Worm (Caenorhabditis elegans) whole organism, L1 larva: ENCODE data around the gene brd-1.

Experiments used
- C34B4.2 ChIP-seq: sonication (generic microtip); optimal IDR thresholded peaks from 2 replicates; lab custom pipeline; 2017; ENCODE audit warnings: mild to moderate bottlenecking, missing genetic modification characterization, missing compliant biosample characterization
- F16B12.6 ChIP-seq: fragments of 150-350 bp; optimal IDR thresholded peaks from 2 replicates; lab custom pipeline; 2014; ENCODE audit warnings: missing biosample characterization, missing genetic modification characterization
- Y116A8C.19 ChIP-seq: sonication (generic microtip); optimal IDR thresholded peaks from 2 replicates; lab custom pipeline; 2016; ENCODE audit warnings: missing compliant biosample characterization, missing genetic modification characterization, borderline replicate concordance
- aha-1 ChIP-seq: fragments of 150-350 bp; optimal IDR thresholded peaks from 2 replicates; lab custom pipeline; 2014; ENCODE audit warnings: missing biosample characterization, missing genetic modification characterization
- aly-2 ChIP-seq: fragments of 150-350 bp; optimal IDR thresholded peaks from 2 replicates; lab custom pipeline; 2014; ENCODE audit warnings: missing biosample characterization, missing genetic modification characterization
- blmp-1 ChIP-seq: fragments of 150-350 bp; optimal IDR thresholded peaks from 2 replicates; lab custom pipeline; 2014; ENCODE audit warnings: missing biosample characterization, missing genetic modification characterization
- ceh-82 ChIP-seq, 3 experiments: fragments of 150-350 bp in 1 of 3; sonication (generic microtip) in 2 of 3; optimal IDR thresholded peaks; 2 replicates each; lab custom pipeline; 2014 to 2017; ENCODE audit warnings: missing biosample characterization in 3 of 3, missing genetic modification characterization in 3 of 3
- ceh-88 ChIP-seq: fragments of 200-800 bp; sonication (Bioruptor generic); IDR thresholded peaks from 2 replicates; pipeline ENCODE4 v1.3.6; 2022; ENCODE audit warnings: missing genetic modification characterization, missing compliant biosample characterization
- ceh-90 ChIP-seq: sonication (generic microtip); optimal IDR thresholded peaks from 2 replicates; lab custom pipeline; 2016; ENCODE audit warnings: missing genetic modification characterization, missing compliant biosample characterization
- ces-1 ChIP-seq: fragments of 150-350 bp; optimal IDR thresholded peaks from 2 replicates; lab custom pipeline; 2014; ENCODE audit warnings: missing biosample characterization, missing genetic modification reagents, missing genetic modification characterization
- efl-1 ChIP-seq, 4 experiments: fragments of 150-350 bp; optimal IDR thresholded peaks in 3 of 4; peaks in 1 of 4; 1 replicate in 1 of 4; 2 replicates in 3 of 4; lab custom pipeline; 2014; ENCODE audit warnings: missing biosample characterization in 2 of 4, missing genetic modification characterization in 2 of 4, missing genetic modification reagents in 2 of 4
- efl-3 ChIP-seq: fragments of 200-800 bp; sonication (Bioruptor generic); optimal IDR thresholded peaks from 2 replicates; lab custom pipeline; 2018; ENCODE audit warnings: mild to moderate bottlenecking, missing genetic modification characterization, missing compliant biosample characterization
- egl-27 ChIP-seq, 2 experiments: fragments of 150-350 bp in 1 of 2; sonication (generic microtip); optimal IDR thresholded peaks; 3 replicates each; lab custom pipeline; 2017 to 2018; ENCODE audit warnings: missing biosample characterization in 2 of 2, missing genetic modification characterization in 2 of 2, missing genetic modification reagents in 2 of 2
- elt-3 ChIP-seq, 6 experiments: fragments of 150-350 bp in 1 of 6; sonication (generic microtip); optimal IDR thresholded peaks; 2 replicates each; lab custom pipeline; 2017 to 2018; ENCODE audit warnings: missing biosample characterization in 6 of 6, missing genetic modification characterization in 6 of 6, inconsistent platforms in 1 of 6
- ets-5 ChIP-seq: fragments of 200-800 bp; sonication (Bioruptor generic); IDR thresholded peaks from 2 replicates; pipeline ENCODE4 v1.3.6; 2022; ENCODE audit warnings: missing genetic modification characterization, missing compliant biosample characterization
- fkh-8 ChIP-seq: sonication (generic microtip); optimal IDR thresholded peaks from 2 replicates; lab custom pipeline; 2016; ENCODE audit warnings: mild to moderate bottlenecking, missing genetic modification characterization, missing compliant biosample characterization
- fos-1 ChIP-seq: fragments of 150-350 bp; optimal IDR thresholded peaks from 2 replicates; lab custom pipeline; 2014; ENCODE audit warnings: missing biosample characterization, missing genetic modification characterization
- hlh-17 ChIP-seq: fragments of 200-800 bp; sonication (Bioruptor generic); optimal IDR thresholded peaks from 2 replicates; lab custom pipeline; 2018; ENCODE audit warnings: missing genetic modification characterization, mild to moderate bottlenecking, missing compliant biosample characterization, moderate library complexity, borderline replicate concordance
- jun-1 ChIP-seq: fragments of 150-350 bp; optimal IDR thresholded peaks from 2 replicates; lab custom pipeline; 2014; ENCODE audit warnings: missing biosample characterization, missing genetic modification reagents, missing genetic modification characterization
- lin-14 ChIP-seq: fragments of 200-800 bp; sonication (Bioruptor generic); optimal IDR thresholded peaks from 2 replicates; lab custom pipeline; 2018; ENCODE audit warnings: mild to moderate bottlenecking, missing genetic modification characterization, moderate library complexity, missing compliant biosample characterization
- lin-35 ChIP-seq, 2 experiments: fragments of 150-350 bp; optimal IDR thresholded peaks; 2 replicates each; lab custom pipeline; 2014; ENCODE audit warnings: missing biosample characterization in 2 of 2, missing genetic modification characterization in 2 of 2, missing genetic modification reagents in 2 of 2
- lir-3 ChIP-seq: sonication (generic microtip); optimal IDR thresholded peaks from 2 replicates; lab custom pipeline; 2016; ENCODE audit warnings: mild to moderate bottlenecking, missing genetic modification characterization, moderate library complexity, missing compliant biosample characterization; ENCODE audit not compliant: poor library complexity
- lsy-2 ChIP-seq, 2 experiments: fragments of 150-350 bp; optimal IDR thresholded peaks; 2 replicates each; lab custom pipeline; 2014; ENCODE audit warnings: missing biosample characterization in 2 of 2, missing genetic modification characterization in 2 of 2
- mdl-1 ChIP-seq, 2 experiments: fragments of 150-350 bp; optimal IDR thresholded peaks; 2 replicates each; lab custom pipeline; 2014 to 2017; ENCODE audit warnings: missing biosample characterization in 2 of 2, missing genetic modification characterization in 2 of 2, inconsistent platforms in 1 of 2
- mef-2 ChIP-seq: fragments of 150-350 bp; optimal IDR thresholded peaks from 2 replicates; lab custom pipeline; 2014; ENCODE audit warnings: missing biosample characterization, missing genetic modification characterization
- nhr-19 ChIP-seq: fragments of 200-800 bp; sonication (Bioruptor generic); conservative IDR thresholded peaks from 2 replicates; pipeline ENCODE4 v1.3.6; 2022; ENCODE audit warnings: missing genetic modification characterization, missing compliant biosample characterization
- nhr-20 ChIP-seq: sonication (generic microtip); optimal IDR thresholded peaks from 2 replicates; lab custom pipeline; 2016; ENCODE audit warnings: mild to moderate bottlenecking, missing genetic modification characterization, missing compliant biosample characterization
- nhr-237 ChIP-seq: fragments of 150-350 bp; optimal IDR thresholded peaks from 2 replicates; lab custom pipeline; 2014; ENCODE audit warnings: missing biosample characterization, missing genetic modification characterization
- nhr-28 ChIP-seq: fragments of 150-350 bp; optimal IDR thresholded peaks from 2 replicates; lab custom pipeline; 2014; ENCODE audit warnings: missing biosample characterization, missing genetic modification characterization
- nhr-71 ChIP-seq: sonication (generic microtip); optimal IDR thresholded peaks from 2 replicates; lab custom pipeline; 2016; ENCODE audit warnings: mild to moderate bottlenecking, missing genetic modification characterization, moderate library complexity, missing compliant biosample characterization
- nhr-76 ChIP-seq: sonication (generic microtip); optimal IDR thresholded peaks from 2 replicates; lab custom pipeline; 2017; ENCODE audit warnings: missing biosample characterization, missing genetic modification characterization
- nhr-85 ChIP-seq: sonication (generic microtip); peaks from one replicate; lab custom pipeline; 2016; ENCODE audit warnings: missing genetic modification characterization, inconsistent platforms, missing compliant biosample characterization
- pag-3 ChIP-seq: sonication (generic microtip); optimal IDR thresholded peaks from 2 replicates; lab custom pipeline; 2017; ENCODE audit warnings: missing genetic modification characterization, mild to moderate bottlenecking, missing compliant biosample characterization, antibody characterized with exemption, borderline replicate concordance; ENCODE audit not compliant: insufficient read depth
- pqm-1 ChIP-seq: sonication (generic microtip); optimal IDR thresholded peaks from 3 replicates; lab custom pipeline; 2017; ENCODE audit warnings: missing biosample characterization, missing genetic modification characterization
- rnt-1 ChIP-seq: sonication (generic microtip); optimal IDR thresholded peaks from 2 replicates; lab custom pipeline; 2016; ENCODE audit warnings: mild to moderate bottlenecking, missing genetic modification characterization, moderate library complexity, missing compliant biosample characterization
- sup-37 ChIP-seq: fragments of 200-800 bp; sonication (Bioruptor generic); optimal IDR thresholded peaks from 2 replicates; lab custom pipeline; 2018; ENCODE audit warnings: mild to moderate bottlenecking, missing genetic modification characterization, missing compliant biosample characterization
- tbx-2 ChIP-seq: sonication (generic microtip); optimal IDR thresholded peaks from 2 replicates; lab custom pipeline; 2016; ENCODE audit warnings: missing genetic modification characterization, missing compliant biosample characterization
- tlp-1 ChIP-seq: fragments of 150-350 bp; optimal IDR thresholded peaks from 2 replicates; lab custom pipeline; 2014; ENCODE audit warnings: missing biosample characterization, missing genetic modification characterization
- unc-130 ChIP-seq: fragments of 150-350 bp; optimal IDR thresholded peaks from 2 replicates; lab custom pipeline; 2017; ENCODE audit warnings: missing biosample characterization, missing genetic modification characterization, inconsistent platforms
- unc-98 ChIP-seq: fragments of 200-800 bp; sonication (Bioruptor generic); IDR thresholded peaks from 2 replicates; pipeline ENCODE4 v1.3.6; 2022; ENCODE audit warnings: missing genetic modification characterization, missing compliant biosample characterization
- vab-15 ChIP-seq: sonication (generic microtip); optimal IDR thresholded peaks from 2 replicates; lab custom pipeline; 2017; ENCODE audit warnings: missing genotype, mild to moderate bottlenecking, missing genetic modification characterization, missing compliant biosample characterization
- xbp-1 ChIP-seq: sonication (generic microtip); optimal IDR thresholded peaks from 2 replicates; lab custom pipeline; 2016; ENCODE audit warnings: missing genetic modification characterization, missing compliant biosample characterization
- zag-1 ChIP-seq: fragments of 150-350 bp; optimal IDR thresholded peaks from 2 replicates; lab custom pipeline; 2014; ENCODE audit warnings: missing biosample characterization, missing genetic modification characterization
- zip-4 ChIP-seq: fragments of 200-800 bp; sonication (Bioruptor generic); optimal IDR thresholded peaks from 2 replicates; lab custom pipeline; 2018; ENCODE audit warnings: mild to moderate bottlenecking, missing genetic modification characterization, moderate library complexity, missing compliant biosample characterization
- ztf-11 ChIP-seq, 2 experiments: sonication (generic microtip); optimal IDR thresholded peaks; 2 replicates each; lab custom pipeline; 2016 to 2017; ENCODE audit warnings: missing genetic modification characterization in 2 of 2, missing biosample characterization in 1 of 2, missing compliant biosample characterization in 1 of 2
- ztf-4 ChIP-seq: fragments of 150-350 bp; optimal IDR thresholded peaks from 2 replicates; lab custom pipeline; 2014; ENCODE audit warnings: missing biosample characterization, missing genetic modification characterization

brd-1 gene

DNA sequence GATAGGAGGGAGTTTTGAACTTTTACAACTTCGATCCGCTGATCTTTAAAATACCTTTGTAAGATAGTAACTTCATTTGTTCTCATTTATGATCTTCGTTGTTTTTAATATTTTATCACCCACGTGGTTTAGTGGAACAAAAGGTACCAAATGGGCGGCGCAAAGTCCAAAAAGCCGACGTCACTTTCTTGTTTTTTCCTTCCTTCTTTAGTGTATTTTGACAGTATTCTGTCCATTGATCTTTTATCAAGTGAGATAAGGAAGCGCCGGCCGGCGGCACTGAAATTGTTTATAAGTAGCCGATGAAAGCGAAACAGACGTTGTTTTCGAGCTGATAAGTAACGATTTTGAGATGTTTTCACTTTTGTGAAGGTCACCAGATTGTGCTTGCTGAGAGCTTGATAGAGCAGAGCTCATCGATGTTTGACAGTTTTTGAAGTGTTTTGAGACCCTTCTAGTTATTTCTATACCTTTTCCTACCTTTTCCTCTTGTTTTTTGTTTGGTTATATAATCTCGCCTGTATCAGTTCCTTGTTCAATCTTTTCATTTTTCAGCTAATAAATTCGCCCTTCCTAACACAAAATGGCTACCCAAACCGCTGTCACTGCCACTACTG is 16.7 kb downstream of the brd-1 start, which contains the start of gene K04C2.3:
K04C2.3 (plus strand) TSS at position 556 of the 617 bp plus-strand sequence.
- TF ChIP-seq nhr-19: peak; percentile 15; the same call in 1 of the 2 replicates
- TF ChIP-seq nhr-76: no peak
- TF ChIP-seq unc-98 (GFP tag; lab: Robert Waterston, UW): no peak
- TF ChIP-seq jun-1 (tag; lab: Kevin White, UChicago): no peak
- no peak for TF ChIP-seq nhr-85 (tag; lab: Kevin White, UChicago)
- no peak for TF ChIP-seq mef-2 (tag; lab: Kevin White, UChicago)
- TF ChIP-seq rnt-1 (tag; lab: Kevin White, UChicago): peak; percentile 26
- TF ChIP-seq lin-35 (GFP tag; optimal IDR thresholded peaks at IDR 0.05; lab: Kevin White, UChicago): no peak
- TF ChIP-seq blmp-1: peak; percentile 19
- peak; percentile 6 for TF ChIP-seq tbx-2 (tag; lab: Kevin White, UChicago)
- no peak for TF ChIP-seq efl-1 (optimal IDR thresholded peaks at IDR 0.05; lab: Kevin White, UChicago)
- peak in 1 of 2 experiments; percentile 71 for TF ChIP-seq efl-1 (GFP tag; optimal IDR thresholded peaks at IDR 0.05 in 1 of 2; lab: Kevin White, UChicago)
- peak; percentile 28; the same call in 1 of the 2 replicates for TF ChIP-seq ceh-88 (GFP tag; lab: Robert Waterston, UW)
- TF ChIP-seq lir-3 (tag; lab: Kevin White, UChicago): no peak
- no peak for TF ChIP-seq nhr-28
- TF ChIP-seq elt-3 (tag; optimal IDR thresholded peaks at IDR 0.05; lab: Kevin White, UChicago): peak in 2 of 6 experiments; percentile 10
- TF ChIP-seq sup-37: no peak
- no peak for TF ChIP-seq ets-5 (GFP tag; lab: Robert Waterston, UW)
- TF ChIP-seq nhr-71 (tag; lab: Kevin White, UChicago): peak; percentile 20
- TF ChIP-seq tlp-1 (tag; lab: Kevin White, UChicago): no peak
- no peak for TF ChIP-seq Y116A8C.19 (tag; lab: Kevin White, UChicago)
- no peak for TF ChIP-seq ceh-82 (tag; optimal IDR thresholded peaks at IDR 0.05; lab: Kevin White, UChicago)
- TF ChIP-seq ceh-90: no peak
- TF ChIP-seq vab-15 (tag; lab: Kevin White, UChicago): no peak
- TF ChIP-seq aha-1 (tag; lab: Kevin White, UChicago): no peak
- no peak for TF ChIP-seq C34B4.2 (tag; lab: Kevin White, UChicago)
- TF ChIP-seq nhr-20: peak; percentile 6
- TF ChIP-seq zag-1: no peak
- no peak for TF ChIP-seq fos-1 (tag; lab: Kevin White, UChicago)
- TF ChIP-seq pag-3 (tag; lab: Kevin White, UChicago): no peak
- TF ChIP-seq, all 84 proteins: peak for 9

DNA sequence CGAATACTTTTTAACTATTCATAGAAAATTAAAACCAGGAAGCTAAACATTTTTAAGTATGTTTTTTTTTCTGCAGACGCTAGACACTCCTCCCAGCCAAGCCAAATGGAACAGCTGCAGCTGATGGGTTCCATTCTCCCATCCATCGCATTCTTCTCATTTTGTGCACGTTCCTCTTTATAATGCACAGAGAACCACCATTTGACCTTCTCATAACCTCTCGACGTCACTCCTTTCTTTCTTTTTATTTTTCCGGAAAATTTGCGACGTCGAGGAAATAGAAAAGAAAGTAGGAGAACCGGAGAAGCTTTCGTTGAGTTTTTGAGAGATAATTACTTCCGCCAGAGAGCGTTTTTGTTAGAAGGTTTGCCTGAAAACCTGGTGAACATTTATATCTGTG is 17.6 kb downstream of the brd-1 start:
- TF ChIP-seq efl-1 (optimal IDR thresholded peaks at IDR 0.05; lab: Kevin White, UChicago) (no peak), efl-1 (GFP tag; optimal IDR thresholded peaks at IDR 0.05 in 1 of 2; lab: Kevin White, UChicago) (no peak), lin-14 (peak; percentile 49), rnt-1 (tag; lab: Kevin White, UChicago) (peak; percentile 12), aly-2 (no peak), tbx-2 (tag; lab: Kevin White, UChicago) (peak; percentile 2), jun-1 (tag; lab: Kevin White, UChicago) (no peak), ceh-82 (tag; optimal IDR thresholded peaks at IDR 0.05; lab: Kevin White, UChicago) (peak in 1 of 3 experiments; percentile 24), zip-4 (no peak)

DNA sequence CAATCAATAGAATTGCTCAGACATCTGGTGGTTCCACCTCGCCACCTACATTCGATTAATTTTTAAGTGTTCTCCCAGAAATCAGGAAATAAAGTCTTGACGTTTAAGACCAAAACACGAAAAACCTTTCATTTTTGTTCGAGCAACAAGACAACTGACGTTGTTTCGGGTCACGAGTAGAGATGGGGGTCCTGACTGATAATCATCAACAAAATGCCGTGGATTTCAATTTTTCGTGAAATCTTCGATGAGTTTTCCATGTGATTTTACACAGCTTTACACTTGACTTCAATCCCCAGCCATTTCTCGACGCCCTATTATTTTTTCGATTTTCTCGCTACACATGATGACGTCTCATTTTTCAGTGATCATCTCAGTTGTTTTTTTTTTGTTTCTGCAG is 18.2 kb downstream of the brd-1 start:
- TF ChIP-seq unc-130 (peak; percentile 80), rnt-1 (tag; lab: Kevin White, UChicago) (peak; percentile 74), pqm-1 (no peak), mdl-1 (tag; optimal IDR thresholded peaks at IDR 0.05; lab: Kevin White, UChicago) (peak in 1 of 2 experiments; percentile 35), lin-14 (peak; percentile 66), nhr-237 (no peak), ces-1 (GFP tag; lab: Kevin White, UChicago) (no peak), efl-3 (GFP tag; lab: Kevin White, UChicago) (no peak), fkh-8 (tag; lab: Kevin White, UChicago) (peak; percentile 48), tbx-2 (tag; lab: Kevin White, UChicago) (no peak), mef-2 (tag; lab: Kevin White, UChicago) (no peak), nhr-19 (peak; percentile 72), lir-3 (tag; lab: Kevin White, UChicago) (no peak), egl-27 (tag; optimal IDR thresholded peaks at IDR 0.05; lab: Kevin White, UChicago) (no peak), xbp-1 (peak; percentile 20), hlh-17 (GFP tag; lab: Kevin White, UChicago) (no peak), ztf-11 (tag; optimal IDR thresholded peaks at IDR 0.05; lab: Kevin White, UChicago) (no peak), ztf-4 (tag; lab: Kevin White, UChicago) (no peak), Y116A8C.19 (tag; lab: Kevin White, UChicago) (no peak), sup-37 (no peak), lsy-2 (tag; optimal IDR thresholded peaks at IDR 0.05; lab: Kevin White, UChicago) (peak; percentile 47 to 62), ceh-82 (tag; optimal IDR thresholded peaks at IDR 0.05; lab: Kevin White, UChicago) (no peak), fos-1 (tag; lab: Kevin White, UChicago) (no peak), F16B12.6 (tag; lab: Kevin White, UChicago) (no peak)
